Fruit fly (Drosophila melanogaster) whole organism, pupa: ENCODE data around the gene CG8543.
A peak's percentile ranks its signal among the peaks of the same experiment; 100 is the strongest.

Source experiments
- Pif1A ChIP-seq: fragments of 200-800 bp; sonication (Bioruptor generic); optimal IDR thresholded peaks from 3 replicates; lab custom pipeline; 2016; ENCODE audit warnings: missing biosample characterization, missing genetic modification characterization
- Pif1B ChIP-seq: fragments of 200-800 bp; sonication (Bioruptor generic); optimal IDR thresholded peaks from 3 replicates; lab custom pipeline; 2016; ENCODE audit warnings: missing biosample characterization, missing genetic modification characterization

- TF ChIP-seq Pif1A (peak; percentile 53), Pif1B (GFP tag; lab: Kevin White, UChicago) (peak; percentile 65)
Measured at dm6 chr3L:7434715-7435653, 35.1 kb downstream of the CG8543 start, which contains the start of gene Rac2.
